Worm (Caenorhabditis elegans): Measurements from ENCODE around the gene F28H7.2.

ce11 chrV:10729456-10729904 lies 18.2 kb upstream of the F28H7.2 start:
- TF ChIP-seq ama-1 (optimal IDR thresholded peaks at IDR 0.05) = no peak
- TF ChIP-seq tra-4 (tag; optimal IDR thresholded peaks at IDR 0.05) = no peak
- TF ChIP-seq flt-1 (GFP tag; IDR thresholded peaks at IDR 0.05) = no peak
- TF ChIP-seq sea-1 (GFP tag; conservative IDR thresholded peaks at IDR 0.05) = no peak
- TF ChIP-seq B0310.2 (tag; optimal IDR thresholded peaks at IDR 0.05) = no peak
- no peak for TF ChIP-seq tbx-37 (GFP tag; conservative IDR thresholded peaks at IDR 0.05)
- no peak for TF ChIP-seq ceh-13 (GFP tag; optimal IDR thresholded peaks at IDR 0.05)
- TF ChIP-seq hmbx-1 (tag; optimal IDR thresholded peaks at IDR 0.05) = no peak
- TF ChIP-seq ceh-36 (tag; optimal IDR thresholded peaks at IDR 0.05) = no peak
- no peak for TF ChIP-seq aly-1 (tag; optimal IDR thresholded peaks at IDR 0.05)
